Worm (Caenorhabditis elegans) whole organism, late embryonic: ENCODE measurements around the gene sri-57.

Experiments used
- ceh-19 ChIP-seq: fragments of 200-800 bp; sonication (Bioruptor generic); optimal IDR thresholded peaks from 2 replicates; lab custom pipeline; 2018; ENCODE audit warnings: mild to moderate bottlenecking, missing genetic modification characterization, missing compliant biosample characterization
- ceh-30 ChIP-seq: fragments of 150-350 bp; optimal IDR thresholded peaks from 2 replicates; lab custom pipeline; 2014; ENCODE audit warnings: missing biosample characterization, missing genetic modification characterization
- elt-2 ChIP-seq: sonication (generic microtip); optimal IDR thresholded peaks from 2 replicates; lab custom pipeline; 2016; ENCODE audit warnings: missing genetic modification reagents, missing genetic modification characterization, missing compliant biosample characterization
- fkh-10 ChIP-seq: fragments of 150-350 bp; optimal IDR thresholded peaks from 2 replicates; lab custom pipeline; 2014; ENCODE audit warnings: missing biosample characterization, missing genetic modification reagents, missing genetic modification characterization
- nhr-11 ChIP-seq: fragments of 150-350 bp; optimal IDR thresholded peaks from 2 replicates; lab custom pipeline; 2014; ENCODE audit warnings: missing biosample characterization, missing genetic modification characterization
- pha-4 ChIP-seq: fragments of 150-350 bp; optimal IDR thresholded peaks from 2 replicates; lab custom pipeline; 2018; ENCODE audit warnings: missing biosample characterization, missing genetic modification reagents, missing genetic modification characterization
- tbx-7 ChIP-seq: sonication (generic microtip); optimal IDR thresholded peaks from 2 replicates; lab custom pipeline; 2016; ENCODE audit warnings: missing genotype, missing genetic modification characterization, missing compliant biosample characterization
- unc-3 ChIP-seq, 2 experiments: fragments of 200-800 bp in 1 of 2; sonication (Bioruptor generic) in 1 of 2; sonication (generic microtip) in 1 of 2; conservative IDR thresholded peaks in 1 of 2; optimal IDR thresholded peaks in 1 of 2; 2 replicates each; pipeline versions ENCODE4 v1.3.6 to Lab custom; 2016 to 2022; ENCODE audit warnings: missing compliant biosample characterization in 2 of 2, missing genetic modification characterization in 2 of 2, missing genetic modification reagents in 1 of 2
- unc-42 ChIP-seq: sonication (generic microtip); optimal IDR thresholded peaks from 2 replicates; lab custom pipeline; 2016; ENCODE audit warnings: missing genotype, missing genetic modification characterization, missing compliant biosample characterization

ce11 chrII:2690080-2690479, 17.9 kb upstream of the sri-57 start, which contains the start of gene nspf-3:
- TF ChIP-seq fkh-10 (no peak), ceh-30 (tag; lab: Kevin White, UChicago) (no peak), unc-42 (tag; lab: Kevin White, UChicago) (no peak), nhr-11 (tag; lab: Kevin White, UChicago) (no peak), ceh-19 (GFP tag; lab: Kevin White, UChicago) (no peak), tbx-7 (tag; lab: Kevin White, UChicago) (no peak), pha-4 (tag; lab: Kevin White, UChicago) (no peak), elt-2 (tag; lab: Kevin White, UChicago) (no peak), unc-3 (GFP tag; conservative IDR thresholded peaks at IDR 0.05; lab: Robert Waterston, UW) (no peak), unc-3 (tag; optimal IDR thresholded peaks at IDR 0.05; lab: Kevin White, UChicago) (no peak)
